Worm (Caenorhabditis elegans) whole organism, young adult: ENCODE measurements around the gene tag-153.

Experiments
- C17E4.6 ChIP-seq: fragments of 200-800 bp; sonication (Bioruptor generic); IDR thresholded peaks from 2 replicates; pipeline ENCODE4 v1.3.6; 2022; ENCODE audit warnings: missing genetic modification reagents, missing genetic modification characterization, missing compliant biosample characterization
- F33H1.4 ChIP-seq: fragments of 200-800 bp; sonication (Bioruptor generic); IDR thresholded peaks from 2 replicates; pipeline ENCODE4 v1.3.6; 2022; ENCODE audit warnings: missing genetic modification reagents, missing genetic modification characterization, missing compliant biosample characterization
- F39B2.1 ChIP-seq: fragments of 200-800 bp; sonication (Bioruptor generic); IDR thresholded peaks from 2 replicates; pipeline ENCODE4 v1.3.6; 2022; ENCODE audit warnings: missing genetic modification reagents, missing genetic modification characterization, missing compliant biosample characterization
- F55B11.4 ChIP-seq: sonication (generic microtip); optimal IDR thresholded peaks from 2 replicates; lab custom pipeline; 2016; ENCODE audit warnings: missing compliant biosample characterization, missing genetic modification characterization, borderline replicate concordance; ENCODE audit not compliant: insufficient read depth
- Y56A3A.18 ChIP-seq: fragments of 200-800 bp; sonication (Bioruptor generic); IDR thresholded peaks from 2 replicates; pipeline ENCODE4 v1.3.6; 2022; ENCODE audit warnings: missing genetic modification reagents, missing genetic modification characterization, missing compliant biosample characterization
- aptf-2 ChIP-seq: fragments of 200-800 bp; sonication (Bioruptor generic); conservative IDR thresholded peaks from 2 replicates; pipeline ENCODE4 v1.3.6; 2022; ENCODE audit warnings: missing genetic modification reagents, missing genetic modification characterization, missing compliant biosample characterization
- aptf-3 ChIP-seq: fragments of 200-800 bp; sonication (Bioruptor generic); IDR thresholded peaks from 2 replicates; pipeline ENCODE4 v1.3.6; 2022; ENCODE audit warnings: missing genetic modification characterization, missing compliant biosample characterization
- athp-1 ChIP-seq: sonication (generic microtip); optimal IDR thresholded peaks from 2 replicates; lab custom pipeline; 2017; ENCODE audit warnings: mild to moderate bottlenecking, missing genetic modification characterization, missing compliant biosample characterization
- attf-3 ChIP-seq: fragments of 200-800 bp; sonication (Bioruptor generic); conservative IDR thresholded peaks from 2 replicates; pipeline ENCODE4 v1.3.6; 2022; ENCODE audit warnings: missing genetic modification reagents, missing genetic modification characterization, missing compliant biosample characterization
- ceh-91 ChIP-seq: fragments of 200-800 bp; sonication (Bioruptor generic); IDR thresholded peaks from 2 replicates; pipeline ENCODE4 v1.3.6; 2022; ENCODE audit warnings: missing genetic modification reagents, missing genetic modification characterization, missing compliant biosample characterization
- chd-7 ChIP-seq: sonication (generic microtip); optimal IDR thresholded peaks from 2 replicates; lab custom pipeline; 2016; ENCODE audit warnings: mild to moderate bottlenecking, missing genetic modification characterization, moderate library complexity, missing compliant biosample characterization
- dox-1 ChIP-seq: fragments of 200-800 bp; sonication (Bioruptor generic); IDR thresholded peaks from 2 replicates; pipeline ENCODE4 v1.3.6; 2022; ENCODE audit warnings: missing genetic modification reagents, missing genetic modification characterization, missing compliant biosample characterization
- dpff-1 ChIP-seq: sonication (generic microtip); optimal IDR thresholded peaks from 2 replicates; lab custom pipeline; 2017; ENCODE audit warnings: mild to moderate bottlenecking, missing genetic modification characterization, missing compliant biosample characterization
- dpl-1 ChIP-seq: fragments of 150-350 bp; optimal IDR thresholded peaks from 2 replicates; lab custom pipeline; 2014; ENCODE audit warnings: missing biosample characterization, missing genetic modification reagents, missing genetic modification characterization
- efl-1 ChIP-seq: fragments of 150-350 bp; optimal IDR thresholded peaks from 2 replicates; lab custom pipeline; 2014; ENCODE audit warnings: missing biosample characterization, missing genetic modification reagents, missing genetic modification characterization
- fkh-3 ChIP-seq: sonication (generic microtip); optimal IDR thresholded peaks from 2 replicates; lab custom pipeline; 2016; ENCODE audit warnings: mild to moderate bottlenecking, missing genetic modification characterization, missing compliant biosample characterization
- him-1 ChIP-seq: sonication (generic microtip); optimal IDR thresholded peaks from 2 replicates; lab custom pipeline; 2016; ENCODE audit warnings: missing genotype, missing genetic modification reagents, missing genetic modification characterization, missing compliant biosample characterization
- hmg-1.2 ChIP-seq: fragments of 200-800 bp; sonication (Bioruptor generic); IDR thresholded peaks from 2 replicates; pipeline ENCODE4 v1.3.6; 2022; ENCODE audit warnings: missing genetic modification reagents, missing genetic modification characterization, missing compliant biosample characterization
- hmg-20 ChIP-seq: fragments of 200-800 bp; sonication (Bioruptor generic); IDR thresholded peaks from 2 replicates; pipeline ENCODE4 v1.3.6; 2022; ENCODE audit warnings: missing genetic modification reagents, missing genetic modification characterization, missing compliant biosample characterization
- let-607 ChIP-seq, 2 experiments: fragments of 200-800 bp in 1 of 2; sonication (Bioruptor generic) in 1 of 2; sonication (generic microtip) in 1 of 2; optimal IDR thresholded peaks; 2 replicates each; lab custom pipeline; 2016 to 2018; ENCODE audit warnings: mild to moderate bottlenecking in 2 of 2, missing compliant biosample characterization in 2 of 2, missing genetic modification characterization in 2 of 2, moderate library complexity in 2 of 2, missing genotype in 1 of 2
- lin-26 ChIP-seq: fragments of 200-800 bp; sonication (Bioruptor generic); IDR thresholded peaks from 2 replicates; pipeline ENCODE4 v1.3.6; 2022; ENCODE audit warnings: missing genetic modification reagents, missing genetic modification characterization, missing compliant biosample characterization
- lin-35 ChIP-seq, 3 experiments: fragments of 150-350 bp in 2 of 3; sonication (generic microtip) in 1 of 3; optimal IDR thresholded peaks; 2 replicates each; lab custom pipeline; 2014 to 2018; ENCODE audit warnings: missing biosample characterization in 3 of 3, missing genetic modification characterization in 3 of 3, missing genetic modification reagents in 3 of 3
- lin-40 ChIP-seq: sonication (generic microtip); optimal IDR thresholded peaks from 2 replicates; lab custom pipeline; 2016; ENCODE audit warnings: missing genetic modification characterization, mild to moderate bottlenecking, missing compliant biosample characterization, missing genotype, missing genetic modification reagents
- lin-54 ChIP-seq: fragments of 200-800 bp; sonication (Bioruptor generic); optimal IDR thresholded peaks from 2 replicates; lab custom pipeline; 2018; ENCODE audit warnings: mild to moderate bottlenecking, missing genetic modification characterization, missing compliant biosample characterization
- lsl-1 ChIP-seq: fragments of 200-800 bp; sonication (Bioruptor generic); optimal IDR thresholded peaks from 2 replicates; lab custom pipeline; 2018; ENCODE audit warnings: mild to moderate bottlenecking, missing genetic modification characterization, moderate library complexity, missing compliant biosample characterization
- lsy-27 ChIP-seq: sonication (generic microtip); optimal IDR thresholded peaks from 2 replicates; lab custom pipeline; 2017; ENCODE audit warnings: missing genetic modification characterization, mild to moderate bottlenecking, missing compliant biosample characterization, antibody characterized with exemption, missing genotype, borderline replicate concordance; ENCODE audit not compliant: insufficient read depth
- madf-6 ChIP-seq: fragments of 200-800 bp; sonication (Bioruptor generic); IDR thresholded peaks from 2 replicates; pipeline ENCODE4 v1.3.6; 2022; ENCODE audit warnings: missing genetic modification reagents, missing genetic modification characterization, missing compliant biosample characterization
- mel-28 ChIP-seq: sonication (generic microtip); optimal IDR thresholded peaks from 2 replicates; lab custom pipeline; 2016; ENCODE audit warnings: borderline replicate concordance, mild to moderate bottlenecking, missing genetic modification characterization, missing compliant biosample characterization
- mxl-1 ChIP-seq: sonication (generic microtip); optimal IDR thresholded peaks from 2 replicates; lab custom pipeline; 2016; ENCODE audit warnings: missing genetic modification characterization, missing compliant biosample characterization
- nhr-90 ChIP-seq: sonication (generic microtip); optimal IDR thresholded peaks from 2 replicates; lab custom pipeline; 2016; ENCODE audit warnings: missing genotype, mild to moderate bottlenecking, missing genetic modification characterization, missing compliant biosample characterization
- pha-4 ChIP-seq: fragments of 150-350 bp; sonication (generic microtip); optimal IDR thresholded peaks from 2 replicates; lab custom pipeline; 2014; ENCODE audit warnings: missing biosample characterization, missing genetic modification reagents, missing genetic modification characterization
- repo-1 ChIP-seq: sonication (generic microtip); optimal IDR thresholded peaks from 2 replicates; lab custom pipeline; 2017; ENCODE audit warnings: mild to moderate bottlenecking, missing genetic modification characterization, missing compliant biosample characterization
- snpc-1.3 ChIP-seq: sonication (generic microtip); optimal IDR thresholded peaks from 2 replicates; lab custom pipeline; 2017; ENCODE audit warnings: missing genetic modification characterization, mild to moderate bottlenecking, missing compliant biosample characterization, antibody characterized with exemption, moderate library complexity, missing genotype, missing genetic modification reagents; ENCODE audit not compliant: insufficient read depth
- somi-1 ChIP-seq: fragments of 200-800 bp; sonication (Bioruptor generic); optimal IDR thresholded peaks from 2 replicates; lab custom pipeline; 2018; ENCODE audit warnings: mild to moderate bottlenecking, missing genetic modification characterization, missing compliant biosample characterization
- tbp1 ChIP-seq: fragments of 200-800 bp; sonication (Bioruptor generic); optimal IDR thresholded peaks from 2 replicates; lab custom pipeline; 2018; ENCODE audit warnings: mild to moderate bottlenecking, missing genetic modification characterization, missing compliant biosample characterization
- tbx-9 ChIP-seq: sonication (generic microtip); optimal IDR thresholded peaks from 2 replicates; lab custom pipeline; 2016; ENCODE audit warnings: borderline replicate concordance, missing genetic modification characterization, inconsistent platforms, missing compliant biosample characterization
- tlf-1 ChIP-seq: fragments of 200-800 bp; sonication (Bioruptor generic); optimal IDR thresholded peaks from 2 replicates; lab custom pipeline; 2018; ENCODE audit warnings: mild to moderate bottlenecking, missing genetic modification characterization, missing compliant biosample characterization
- ztf-22 ChIP-seq: fragments of 200-800 bp; sonication (Bioruptor generic); optimal IDR thresholded peaks from 2 replicates; lab custom pipeline; 2018; ENCODE audit warnings: mild to moderate bottlenecking, missing genetic modification characterization, moderate library complexity, missing compliant biosample characterization
- ztf-25 ChIP-seq: fragments of 200-800 bp; sonication (Bioruptor generic); IDR thresholded peaks from 2 replicates; pipeline ENCODE4 v1.3.6; 2022; ENCODE audit warnings: missing genetic modification reagents, missing genetic modification characterization, missing compliant biosample characterization
- ztf-6 ChIP-seq: fragments of 200-800 bp; sonication (Bioruptor generic); IDR thresholded peaks from 2 replicates; pipeline ENCODE4 v1.3.6; 2022; ENCODE audit warnings: missing genetic modification reagents, missing genetic modification characterization, missing compliant biosample characterization

tag-153 gene

DNA sequence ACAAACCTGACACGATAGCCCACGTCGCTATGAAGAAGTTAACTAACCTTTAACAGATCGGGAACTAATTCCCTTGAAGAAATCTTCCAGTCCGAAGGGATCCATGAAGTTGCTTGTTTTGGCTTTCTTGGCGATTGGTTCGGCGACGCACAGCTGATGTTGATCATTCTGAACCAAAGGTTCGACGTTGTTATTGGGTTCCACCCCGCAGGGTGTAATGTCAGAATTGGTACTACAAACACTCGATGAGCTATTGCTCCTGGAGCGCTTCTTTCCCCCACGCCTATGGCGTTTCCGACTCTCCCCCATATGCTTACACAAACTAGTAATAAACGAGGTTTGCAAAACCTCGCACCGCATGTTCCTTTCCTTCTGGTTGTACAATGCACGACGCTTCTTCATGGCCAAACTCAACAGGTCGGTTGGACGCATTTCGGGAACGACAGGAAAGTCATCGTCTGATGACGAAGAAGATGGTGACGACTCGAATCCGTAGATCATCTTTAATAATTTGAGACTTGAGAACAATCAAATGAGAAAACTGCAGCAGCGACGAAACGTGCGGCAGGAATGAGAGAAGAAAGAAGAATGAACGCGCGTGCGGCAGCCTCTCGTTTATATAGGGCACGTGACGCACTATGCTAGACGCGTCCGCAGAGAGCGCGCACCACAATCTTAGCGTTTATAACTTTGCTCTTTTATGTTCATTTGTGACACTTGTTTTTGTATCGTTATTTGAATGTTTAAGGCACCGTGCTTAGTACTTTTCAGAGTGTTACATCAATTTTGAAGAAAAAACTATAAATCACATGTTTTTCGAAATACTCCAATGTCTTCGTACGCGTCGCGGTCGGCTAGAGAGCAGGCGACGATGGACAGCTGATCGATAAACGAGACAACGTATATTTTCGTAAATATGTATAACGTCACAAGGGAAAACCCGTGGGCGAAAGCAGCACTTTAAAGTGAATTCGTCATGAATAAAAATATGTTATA is 21.0 kb downstream of the tag-153 start, which contains the start of gene tos-1 (continued):
- TF ChIP-seq F39B2.1 (GFP tag; lab: Robert Waterston, UW): no peak
- TF ChIP-seq tbp1 (GFP tag; lab: Kevin White, UChicago): peak; percentile 84
- peak; percentile 99 for TF ChIP-seq lin-40 (tag; lab: Kevin White, UChicago)
- TF ChIP-seq lsl-1 (GFP tag; lab: Kevin White, UChicago): peak; percentile 52
- TF ChIP-seq aptf-2 (GFP tag; lab: Robert Waterston, UW): 0 out of 2 replicates have a peak, but pooled peaks have one; percentile 42
- peak; percentile 71 for TF ChIP-seq dpff-1
- TF ChIP-seq lsy-27 (tag; lab: Kevin White, UChicago): no peak
- TF ChIP-seq F55B11.4 (tag; lab: Kevin White, UChicago): no peak
- TF ChIP-seq ztf-25 (GFP tag; lab: Robert Waterston, UW): 0 out of 2 replicates have a peak, but pooled peaks have one; percentile 52
- TF ChIP-seq snpc-1.3 (tag; lab: Kevin White, UChicago): no peak
- peak; percentile 98 for TF ChIP-seq chd-7 (tag; lab: Kevin White, UChicago)

DNA sequence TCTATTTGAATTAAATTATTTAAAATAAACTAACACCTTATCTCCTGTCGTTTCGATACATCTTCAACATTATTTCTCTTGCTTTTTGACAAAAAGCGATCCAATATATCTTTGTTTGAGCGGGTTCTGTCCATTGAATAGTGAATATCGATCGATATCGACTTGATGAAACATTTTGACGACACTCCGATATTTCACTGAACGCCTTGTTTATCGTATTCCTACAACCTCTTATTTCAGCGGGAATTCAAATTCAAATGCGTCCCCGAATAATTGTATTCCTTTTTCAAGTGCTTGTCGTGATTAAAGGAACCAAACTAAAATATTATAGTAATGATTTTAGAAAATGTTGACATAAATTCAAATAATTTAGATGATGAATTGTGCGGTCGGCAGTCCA is 23.9 kb downstream of the tag-153 start, which contains the start of the genes K07B1.7 and try-5:
Gene K07B1.7 (minus strand): TSS at position 159 of the 400 bp plus-strand sequence.
Gene try-5 (plus strand): TSS at position 241 of the 400 bp plus-strand sequence.
- peak in 1 of 3 experiments; percentile 85 for TF ChIP-seq lin-35 (GFP tag; optimal IDR thresholded peaks at IDR 0.05; lab: Kevin White, UChicago)
- no peak for TF ChIP-seq lsy-27 (tag; lab: Kevin White, UChicago)
- peak; percentile 93 for TF ChIP-seq attf-3 (GFP tag; lab: Robert Waterston, UW)
- peak; percentile 87 for TF ChIP-seq lin-54 (GFP tag; lab: Kevin White, UChicago)
- no peak for TF ChIP-seq C17E4.6
- TF ChIP-seq him-1 (tag; lab: Kevin White, UChicago): peak; percentile 36
- TF ChIP-seq F33H1.4: no peak
- peak; percentile 26 for TF ChIP-seq dpl-1 (GFP tag; lab: Kevin White, UChicago)
- TF ChIP-seq tlf-1 (GFP tag; lab: Kevin White, UChicago): no peak
- no peak for TF ChIP-seq aptf-3
- no peak for TF ChIP-seq athp-1 (tag; lab: Kevin White, UChicago)
- TF ChIP-seq Y56A3A.18 (GFP tag; lab: Robert Waterston, UW): no peak
- no peak for TF ChIP-seq ztf-6 (GFP tag; lab: Robert Waterston, UW)
- TF ChIP-seq hmg-1.2 (GFP tag; lab: Robert Waterston, UW): no peak
- no peak for TF ChIP-seq ztf-22
- peak; percentile 68 for TF ChIP-seq efl-1 (GFP tag; lab: Kevin White, UChicago)

- TF ChIP-seq mel-28: no peak
- TF ChIP-seq lin-26 (GFP tag; lab: Robert Waterston, UW): no peak
- TF ChIP-seq ztf-25 (GFP tag; lab: Robert Waterston, UW): no peak
- no peak for TF ChIP-seq mxl-1 (tag; lab: Kevin White, UChicago)
- no peak for TF ChIP-seq ceh-91
- no peak for TF ChIP-seq dox-1 (GFP tag; lab: Robert Waterston, UW)
- no peak for TF ChIP-seq fkh-3 (tag; lab: Kevin White, UChicago)
- no peak for TF ChIP-seq hmg-20 (GFP tag; lab: Robert Waterston, UW)
- TF ChIP-seq tbx-9 (tag; lab: Kevin White, UChicago): no peak
- no peak for TF ChIP-seq nhr-90 (tag; lab: Kevin White, UChicago)
- TF ChIP-seq somi-1 (GFP tag; lab: Kevin White, UChicago): no peak
- TF ChIP-seq madf-6 (GFP tag; lab: Robert Waterston, UW): no peak
- no peak for TF ChIP-seq pha-4 (tag; lab: Kevin White, UChicago)
- no peak for TF ChIP-seq let-607 (tag; optimal IDR thresholded peaks at IDR 0.05; lab: Kevin White, UChicago)
- no peak for TF ChIP-seq repo-1 (tag; lab: Kevin White, UChicago)
Measured at ce11 chrV:9349687-9350086, 26.8 kb downstream of the tag-153 start, which contains the start of gene srx-47. srx-47 (plus strand) TSS chrV:9349987.
